Worm (Caenorhabditis elegans): Measurements from ENCODE around the gene F21D9.11.

Gene F21D9.11

DNA sequence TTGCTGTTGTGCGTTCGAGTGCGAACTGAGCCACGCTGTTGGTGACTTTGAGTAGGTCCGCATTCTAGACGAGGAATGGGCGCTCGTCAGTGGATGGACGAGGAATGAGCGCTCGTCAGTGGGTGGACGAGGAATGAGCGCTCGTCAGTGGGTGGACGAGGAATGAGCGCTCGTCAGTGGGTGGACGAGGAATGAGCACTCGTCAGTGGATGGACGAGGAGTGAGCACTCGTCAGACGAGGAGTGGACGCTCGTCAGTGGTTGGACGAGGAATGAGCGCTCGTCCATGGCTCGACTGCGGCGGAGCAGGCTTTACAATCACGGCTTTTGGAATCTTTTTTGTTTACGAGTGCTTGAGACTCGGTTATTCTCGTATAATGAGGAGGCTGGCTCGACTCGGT lies 26.5 kb downstream of the F21D9.11 start:
- TF ChIP-seq ceh-6 (GFP tag; optimal IDR thresholded peaks at IDR 0.05): no peak
- no peak for TF ChIP-seq gmeb-2 (tag; optimal IDR thresholded peaks at IDR 0.05)
- no peak for TF ChIP-seq rnt-1 (tag; optimal IDR thresholded peaks at IDR 0.05)
- TF ChIP-seq che-1 (tag; optimal IDR thresholded peaks at IDR 0.05): no peak
- no peak for TF ChIP-seq eyg-1 (tag; optimal IDR thresholded peaks at IDR 0.05)
- TF ChIP-seq ama-1 (optimal IDR thresholded peaks at IDR 0.05): no peak
- TF ChIP-seq pat-9 (tag; optimal IDR thresholded peaks at IDR 0.05): no peak
- TF ChIP-seq sox-2 (GFP tag; IDR thresholded peaks at IDR 0.05): no peak
- no peak for TF ChIP-seq sox-4 (tag; optimal IDR thresholded peaks at IDR 0.05)
- no peak for TF ChIP-seq ceh-22 (tag; optimal IDR thresholded peaks at IDR 0.05)
- TF ChIP-seq ceh-48 (tag; optimal IDR thresholded peaks at IDR 0.05): no peak
- TF ChIP-seq ceh-24 (tag; optimal IDR thresholded peaks at IDR 0.05): no peak
- no peak for TF ChIP-seq pag-3 (tag; optimal IDR thresholded peaks at IDR 0.05; ENCODE audit: borderline replicate concordance)
- no peak for TF ChIP-seq ceh-45 (GFP tag; IDR thresholded peaks at IDR 0.05)
- no peak for TF ChIP-seq unc-86 (tag; optimal IDR thresholded peaks at IDR 0.05)
- TF ChIP-seq ref-2 (tag; optimal IDR thresholded peaks at IDR 0.05): no peak
- no peak for TF ChIP-seq unc-3 (GFP tag; conservative IDR thresholded peaks at IDR 0.05)
- TF ChIP-seq unc-3 (tag; optimal IDR thresholded peaks at IDR 0.05): no peak

DNA sequence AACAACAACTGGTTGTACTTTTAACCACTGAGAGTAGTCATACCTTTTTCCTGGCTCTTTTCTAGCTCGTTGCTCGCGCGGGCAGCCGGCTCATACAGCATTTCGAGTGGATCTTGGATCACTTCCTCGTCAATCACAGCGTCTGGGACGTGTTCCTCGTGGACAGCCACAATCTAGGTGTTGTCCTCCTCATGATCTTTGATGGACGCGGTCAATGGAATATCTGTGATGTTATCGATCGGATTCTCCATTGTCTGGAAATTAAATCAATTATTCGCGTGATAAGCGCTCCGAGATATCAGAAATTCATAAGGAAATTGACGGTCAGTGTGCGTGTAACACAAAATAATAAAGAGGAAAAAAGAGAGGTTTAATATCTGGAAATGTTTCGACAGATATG lies 27.9 kb downstream of the F21D9.11 start, which contains the start of gene F21D9.8:
TSS of gene F21D9.8 (minus strand) at position 101 of the 400 bp plus-strand sequence.
- no peak for TF ChIP-seq madf-2 (tag; optimal IDR thresholded peaks at IDR 0.05)

DNA sequence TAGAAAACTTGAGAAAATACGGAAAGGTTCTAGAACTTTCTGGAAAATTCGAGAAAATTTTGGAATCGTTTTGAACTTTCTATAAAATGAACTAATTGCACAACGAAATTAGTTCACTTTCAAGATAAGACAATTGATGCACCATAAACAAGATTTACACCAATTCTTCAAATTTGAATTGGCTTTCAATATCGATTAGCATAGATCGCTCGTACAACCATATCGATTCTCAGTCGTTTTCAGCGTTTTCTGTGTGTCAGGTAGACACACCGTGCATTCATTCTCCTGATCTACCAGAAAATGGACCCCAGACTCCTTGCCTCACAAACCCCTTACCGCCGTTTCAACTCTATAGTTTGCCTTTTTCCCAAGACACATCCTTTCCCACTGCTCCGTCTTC lies 30.4 kb downstream of the F21D9.11 start, which contains the start of gene fbxb-117:
TSS of gene fbxb-117 (plus strand) at position 301 of the 400 bp plus-strand sequence.
- TF ChIP-seq odd-2 (tag; optimal IDR thresholded peaks at IDR 0.05) (no peak), fkh-6 (tag; optimal IDR thresholded peaks at IDR 0.05) (no peak), dve-1 (tag; optimal IDR thresholded peaks at IDR 0.05) (no peak), sox-4 (tag; optimal IDR thresholded peaks at IDR 0.05) (no peak)

DNA sequence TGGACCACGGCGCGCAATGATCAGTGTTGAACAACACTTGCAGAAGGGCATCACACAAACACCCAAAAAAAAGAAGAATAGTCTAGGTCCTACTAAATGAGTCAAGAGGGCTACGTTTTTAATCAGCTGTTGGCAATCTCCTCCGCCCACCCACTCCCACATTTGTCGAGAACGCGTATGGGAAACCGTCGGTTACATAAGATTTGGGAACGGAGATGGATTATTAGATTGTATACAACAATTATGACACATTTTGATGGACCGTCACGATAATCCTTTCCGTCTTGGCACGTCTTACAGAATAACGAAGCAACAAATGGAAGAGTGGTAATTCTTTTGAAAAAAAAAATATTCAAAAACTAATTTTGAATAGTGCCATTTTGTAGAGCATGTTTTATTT lies 34.0 kb downstream of the F21D9.11 start:
- no peak for TF ChIP-seq pat-9 (tag; optimal IDR thresholded peaks at IDR 0.05)
- TF ChIP-seq dve-1 (tag; optimal IDR thresholded peaks at IDR 0.05): no peak
- TF ChIP-seq hlh-30 (tag; optimal IDR thresholded peaks at IDR 0.05; ENCODE audit: insufficient read depth): no peak
- no peak for TF ChIP-seq ztf-16 (tag; optimal IDR thresholded peaks at IDR 0.05)
- TF ChIP-seq ref-2 (tag; optimal IDR thresholded peaks at IDR 0.05): no peak
- no peak for TF ChIP-seq ceh-34 (tag; optimal IDR thresholded peaks at IDR 0.05)
- TF ChIP-seq npax-4 (tag; optimal IDR thresholded peaks at IDR 0.05): no peak
- TF ChIP-seq ceh-24 (tag; optimal IDR thresholded peaks at IDR 0.05): no peak

DNA sequence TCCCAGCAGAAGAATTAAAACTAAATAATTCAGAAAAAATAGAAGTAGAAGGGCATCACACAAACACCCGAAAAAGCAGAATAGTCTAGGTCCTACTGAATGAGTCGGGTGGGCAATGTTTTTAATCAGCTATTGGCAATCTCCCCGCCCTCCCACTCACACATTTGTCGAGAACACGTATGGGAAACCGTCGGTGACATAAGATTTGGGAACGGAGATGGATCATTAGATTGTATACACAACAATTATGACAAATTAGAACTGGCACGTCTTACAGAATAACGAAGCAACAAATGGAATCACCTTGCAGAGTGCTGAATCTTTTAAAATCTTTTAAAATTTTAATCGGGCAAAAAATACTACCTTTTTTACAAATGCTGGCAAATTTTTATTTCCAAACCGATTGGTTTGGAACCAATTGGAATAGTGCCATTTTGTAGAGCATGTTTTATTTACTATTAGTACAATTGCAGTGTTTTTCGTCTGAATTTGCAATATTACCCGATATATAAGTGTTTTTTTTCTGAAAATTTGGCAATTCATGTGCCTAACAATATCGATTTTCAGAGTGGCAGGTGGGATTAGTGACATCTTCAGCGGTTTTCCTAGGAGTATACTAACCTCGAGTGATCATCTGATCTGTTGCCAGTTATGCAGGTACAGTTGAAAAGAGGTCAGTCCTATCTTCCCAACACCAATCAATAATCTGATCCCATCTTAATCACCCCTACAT lies 36.3 kb downstream of the F21D9.11 start, which contains the start of the genes F55C9.3 and fbxb-57:
TSS of gene F55C9.3 (minus strand) at position 101 of the 733 bp plus-strand sequence.
TSS of gene fbxb-57 (plus strand) at position 683 of the 733 bp plus-strand sequence.
- no peak for TF ChIP-seq mec-3 (tag; optimal IDR thresholded peaks at IDR 0.05; ENCODE audit: borderline replicate concordance)
- TF ChIP-seq unc-86 (tag; optimal IDR thresholded peaks at IDR 0.05): no peak
- no peak for TF ChIP-seq madf-2 (tag; optimal IDR thresholded peaks at IDR 0.05)
- no peak for TF ChIP-seq sdc-2 (tag; optimal IDR thresholded peaks at IDR 0.05)
- TF ChIP-seq tbx-2 (tag; optimal IDR thresholded peaks at IDR 0.05): no peak
- no peak for TF ChIP-seq ttx-3 (tag; optimal IDR thresholded peaks at IDR 0.05)
- TF ChIP-seq hlh-8 (tag; optimal IDR thresholded peaks at IDR 0.05): no peak
- no peak for TF ChIP-seq ceh-30 (tag; optimal IDR thresholded peaks at IDR 0.05)
- TF ChIP-seq K09A11.1 (tag; optimal IDR thresholded peaks at IDR 0.05; ENCODE audit: insufficient read depth): no peak
- no peak for TF ChIP-seq ceh-19 (GFP tag; optimal IDR thresholded peaks at IDR 0.05)
- no peak for TF ChIP-seq eyg-1 (tag; optimal IDR thresholded peaks at IDR 0.05)
- no peak for TF ChIP-seq ceh-22 (tag; optimal IDR thresholded peaks at IDR 0.05)
- no peak for TF ChIP-seq fax-1 (tag; optimal IDR thresholded peaks at IDR 0.05)
- no peak for TF ChIP-seq ama-1 (optimal IDR thresholded peaks at IDR 0.05)
- no peak for TF ChIP-seq ceh-2 (tag; optimal IDR thresholded peaks at IDR 0.05)
- TF ChIP-seq nhr-232 (tag; optimal IDR thresholded peaks at IDR 0.05): no peak
- no peak for TF ChIP-seq gmeb-2 (tag; optimal IDR thresholded peaks at IDR 0.05)
- no peak for TF ChIP-seq hlh-30 (tag; optimal IDR thresholded peaks at IDR 0.05; ENCODE audit: insufficient read depth)
- TF ChIP-seq dmd-4 (tag; optimal IDR thresholded peaks at IDR 0.05; ENCODE audit: borderline replicate concordance): no peak
